Fruit fly (Drosophila melanogaster) whole organism, embryonic: ENCODE data around the gene CG6356.

Experiments
- CG10267 ChIP-seq: fragments of 200-800 bp; sonication (Bioruptor generic); optimal IDR thresholded peaks from 2 replicates; lab custom pipeline; 2018; ENCODE audit warnings: missing biosample characterization, mild to moderate bottlenecking, missing genetic modification characterization, moderate library complexity
- CG10565 ChIP-seq: fragments of 200-800 bp; sonication (Bioruptor generic); optimal IDR thresholded peaks from 3 replicates; lab custom pipeline; 2016; ENCODE audit warnings: missing biosample characterization, mild to moderate bottlenecking, missing genetic modification characterization
- CG12155 ChIP-seq: fragments of 200-800 bp; sonication (Bioruptor generic); optimal IDR thresholded peaks from 3 replicates; lab custom pipeline; 2016; ENCODE audit warnings: missing biosample characterization, missing genetic modification characterization
- CG1233 ChIP-seq: fragments of 200-800 bp; sonication (Bioruptor generic); optimal IDR thresholded peaks from 4 replicates; lab custom pipeline; 2018; ENCODE audit warnings: missing biosample characterization, mild to moderate bottlenecking, missing genetic modification characterization
- CG12391 ChIP-seq: fragments of 200-800 bp; sonication (Bioruptor generic); optimal IDR thresholded peaks from 3 replicates; lab custom pipeline; 2018; ENCODE audit warnings: missing biosample characterization, mild to moderate bottlenecking, missing genetic modification characterization, moderate library complexity
- CG12942 ChIP-seq: fragments of 200-800 bp; sonication (Bioruptor generic); optimal IDR thresholded peaks from 3 replicates; lab custom pipeline; 2016; ENCODE audit warnings: missing biosample characterization, missing genetic modification characterization
- CG13624 ChIP-seq: fragments of 200-800 bp; sonication (Bioruptor generic); optimal IDR thresholded peaks from 2 replicates; lab custom pipeline; 2016; ENCODE audit warnings: missing biosample characterization, missing genetic modification characterization
- CG1647 ChIP-seq: fragments of 200-800 bp; sonication (Bioruptor generic); optimal IDR thresholded peaks from 3 replicates; lab custom pipeline; 2016; ENCODE audit warnings: missing biosample characterization, missing genetic modification characterization
- CG18262 ChIP-seq: fragments of 200-800 bp; optimal IDR thresholded peaks from 3 replicates; lab custom pipeline; 2019; ENCODE audit warnings: missing biosample characterization, mild to moderate bottlenecking, missing genetic modification characterization, moderate library complexity
- CG1832 ChIP-seq: fragments of 200-800 bp; sonication (Bioruptor generic); optimal IDR thresholded peaks from 2 replicates; lab custom pipeline; 2017; ENCODE audit warnings: missing biosample characterization, mild to moderate bottlenecking, missing genetic modification characterization, inconsistent platforms
- CG2199 ChIP-seq: fragments of 200-800 bp; sonication (Bioruptor generic); IDR thresholded peaks from 3 replicates; pipeline ENCODE4 v1.3.6; 2022; ENCODE audit warnings: missing biosample characterization, missing genetic modification characterization
- CG30020 ChIP-seq: fragments of 200-800 bp; optimal IDR thresholded peaks from 2 replicates; lab custom pipeline; 2019; ENCODE audit warnings: missing biosample characterization, mild to moderate bottlenecking, missing genetic modification characterization, moderate library complexity
- CG32767 ChIP-seq: fragments of 200-800 bp; sonication (Bioruptor generic); IDR thresholded peaks from 2 replicates; pipeline ENCODE4 v1.3.6; 2022; ENCODE audit warnings: missing biosample characterization, missing genetic modification characterization
- CG34422 ChIP-seq: fragments of 200-800 bp; sonication (Bioruptor generic); IDR thresholded peaks from 3 replicates; pipeline ENCODE4 v1.3.6; 2022; ENCODE audit warnings: missing biosample characterization, missing genetic modification characterization
- CG4282 ChIP-seq: fragments of 200-800 bp; sonication (Bioruptor generic); optimal IDR thresholded peaks from 2 replicates; lab custom pipeline; 2016; ENCODE audit warnings: missing biosample characterization, missing genetic modification characterization
- CG4404 ChIP-seq: fragments of 200-800 bp; sonication (Bioruptor generic); IDR thresholded peaks from 2 replicates; pipeline ENCODE4 v1.3.6; 2022; ENCODE audit warnings: missing biosample characterization, missing genetic modification characterization
- CG5180 ChIP-seq: fragments of 200-800 bp; sonication (Bioruptor generic); optimal IDR thresholded peaks from 3 replicates; lab custom pipeline; 2017; ENCODE audit warnings: missing biosample characterization, missing genetic modification characterization, mild to moderate bottlenecking, moderate library complexity, missing genetic modification reagents
- CG7357 ChIP-seq: fragments of 200-800 bp; sonication (Bioruptor generic); IDR thresholded peaks from 3 replicates; pipeline ENCODE4 v1.3.6; 2022; ENCODE audit warnings: missing biosample characterization, missing genetic modification characterization
- CG7745 ChIP-seq: fragments of 200-800 bp; sonication (Bioruptor generic); optimal IDR thresholded peaks from 2 replicates; lab custom pipeline; 2018; ENCODE audit warnings: missing biosample characterization, mild to moderate bottlenecking, missing genetic modification characterization, moderate library complexity
- CG8359 ChIP-seq: fragments of 200-800 bp; sonication (Bioruptor generic); optimal IDR thresholded peaks from 2 replicates; lab custom pipeline; 2017; ENCODE audit warnings: missing biosample characterization, mild to moderate bottlenecking, missing genetic modification characterization, borderline replicate concordance
- CG8924 ChIP-seq: fragments of 200-800 bp; optimal IDR thresholded peaks from 3 replicates; lab custom pipeline; 2019; ENCODE audit warnings: missing biosample characterization, mild to moderate bottlenecking, missing genetic modification characterization, moderate library complexity
- CG9876 ChIP-seq: fragments of 200-800 bp; sonication (Bioruptor generic); optimal IDR thresholded peaks from 2 replicates; lab custom pipeline; 2016; ENCODE audit warnings: missing biosample characterization, missing genetic modification characterization
- Dad ChIP-seq: fragments of 200-800 bp; sonication (Bioruptor generic); optimal IDR thresholded peaks from 3 replicates; lab custom pipeline; 2016; ENCODE audit warnings: missing biosample characterization, missing genetic modification characterization
- E2f1 ChIP-seq: fragments of 200-800 bp; sonication (Bioruptor generic); IDR thresholded peaks from 2 replicates; pipeline ENCODE4 v1.3.6; 2022; ENCODE audit warnings: missing biosample characterization, missing genetic modification characterization
- HHEX ChIP-seq: fragments of 200-800 bp; sonication (Bioruptor generic); optimal IDR thresholded peaks from 3 replicates; lab custom pipeline; 2017; ENCODE audit warnings: missing biosample characterization, mild to moderate bottlenecking, missing genetic modification characterization, missing genetic modification reagents
- Hr78 ChIP-seq, 2 experiments: fragments of 200-800 bp in 1 of 2; fragments of >200 bp in 1 of 2; sonication (Bioruptor generic) in 1 of 2; optimal IDR thresholded peaks; 2 replicates each; lab custom pipeline; 2017 to 2019; ENCODE audit warnings: missing biosample characterization in 2 of 2, missing genetic modification characterization in 2 of 2, mild to moderate bottlenecking in 1 of 2, moderate library complexity in 1 of 2
- Hsf ChIP-seq: fragments of 200-800 bp; sonication (Bioruptor generic); optimal IDR thresholded peaks from 3 replicates; lab custom pipeline; 2016; ENCODE audit warnings: missing biosample characterization, missing genetic modification characterization
- Lhr ChIP-seq: fragments of 200-800 bp; sonication (Bioruptor generic); optimal IDR thresholded peaks from 3 replicates; lab custom pipeline; 2017; ENCODE audit warnings: mild to moderate bottlenecking, missing biosample characterization, missing genetic modification reagents, missing genetic modification characterization
- NC2β ChIP-seq: fragments of 200-800 bp; sonication (Bioruptor generic); optimal IDR thresholded peaks from 2 replicates; lab custom pipeline; 2016; ENCODE audit warnings: missing biosample characterization, missing genetic modification characterization
- PHDP ChIP-seq: fragments of 200-800 bp; sonication (Bioruptor generic); optimal IDR thresholded peaks from 3 replicates; lab custom pipeline; 2018; ENCODE audit warnings: missing biosample characterization, mild to moderate bottlenecking, missing genetic modification characterization, moderate library complexity
- Vsx1 ChIP-seq: fragments of 200-800 bp; sonication (Bioruptor generic); optimal IDR thresholded peaks from 2 replicates; lab custom pipeline; 2017; ENCODE audit warnings: missing biosample characterization, mild to moderate bottlenecking, missing genetic modification characterization, missing genetic modification reagents
- ap ChIP-seq: fragments of 200-800 bp; sonication (Bioruptor generic); IDR thresholded peaks from 2 replicates; pipeline ENCODE4 v1.3.6; 2022; ENCODE audit warnings: missing biosample characterization, missing genetic modification characterization
- bigmax ChIP-seq: fragments of 200-800 bp; sonication (Bioruptor generic); optimal IDR thresholded peaks from 2 replicates; lab custom pipeline; 2018; ENCODE audit warnings: missing biosample characterization, mild to moderate bottlenecking, missing genetic modification characterization
- chinmo ChIP-seq: fragments of 200-800 bp; sonication (Bioruptor generic); IDR thresholded peaks from 4 replicates; pipeline ENCODE4 v1.3.6; 2022; ENCODE audit warnings: missing biosample characterization, missing genetic modification characterization; ENCODE audit not compliant: partially characterized antibody
- danr ChIP-seq: fragments of 200-800 bp; sonication (Bioruptor generic); IDR thresholded peaks from 2 replicates; pipeline ENCODE4 v1.3.6; 2022; ENCODE audit warnings: missing biosample characterization, missing genetic modification characterization
- en ChIP-seq: fragments of 200-800 bp; sonication (Bioruptor generic); optimal IDR thresholded peaks from 2 replicates; lab custom pipeline; 2016; ENCODE audit warnings: missing biosample characterization, missing genetic modification characterization
- exex ChIP-seq: fragments of 200-800 bp; sonication (Bioruptor generic); optimal IDR thresholded peaks from 4 replicates; lab custom pipeline; 2018; ENCODE audit warnings: missing biosample characterization, mild to moderate bottlenecking, missing genetic modification characterization, moderate library complexity
- fd64A ChIP-seq: fragments of 200-800 bp; sonication (Bioruptor generic); optimal IDR thresholded peaks from 3 replicates; lab custom pipeline; 2018; ENCODE audit warnings: missing biosample characterization, mild to moderate bottlenecking, missing genetic modification characterization
- fru ChIP-seq: fragments of >200 bp; optimal IDR thresholded peaks from 2 replicates; lab custom pipeline; 2017
- gt ChIP-seq: fragments of 200-800 bp; sonication (Bioruptor generic); IDR thresholded peaks from 2 replicates; pipeline ENCODE4 v1.3.6; 2022; ENCODE audit warnings: missing biosample characterization, missing genetic modification characterization
- inv ChIP-seq: fragments of 200-800 bp; sonication (Bioruptor generic); IDR thresholded peaks from 2 replicates; pipeline ENCODE4 v1.3.6; 2022; ENCODE audit warnings: missing biosample characterization, missing genetic modification characterization; ENCODE audit not compliant: partially characterized antibody
- odd ChIP-seq: fragments of 200-800 bp; sonication (Bioruptor generic); optimal IDR thresholded peaks from 2 replicates; lab custom pipeline; 2017; ENCODE audit warnings: missing biosample characterization, mild to moderate bottlenecking, missing genetic modification characterization
- org-1 ChIP-seq: fragments of 200-800 bp; sonication (Bioruptor generic); optimal IDR thresholded peaks from 2 replicates; lab custom pipeline; 2017; ENCODE audit warnings: missing biosample characterization, missing genetic modification characterization
- shn ChIP-seq: fragments of 200-800 bp; sonication (Bioruptor generic); optimal IDR thresholded peaks from 3 replicates; lab custom pipeline; 2016; ENCODE audit warnings: missing biosample characterization, missing genetic modification characterization
- sima ChIP-seq: fragments of 200-800 bp; sonication (Bioruptor generic); optimal IDR thresholded peaks from 2 replicates; lab custom pipeline; 2016; ENCODE audit warnings: missing biosample characterization, missing genetic modification characterization
- sna ChIP-seq: fragments of 200-800 bp; sonication (Bioruptor generic); IDR thresholded peaks from 2 replicates; pipeline ENCODE4 v1.3.6; 2022; ENCODE audit warnings: missing biosample characterization, missing genetic modification characterization; ENCODE audit not compliant: partially characterized antibody
- tin ChIP-seq: fragments of 200-800 bp; sonication (Bioruptor generic); optimal IDR thresholded peaks from 3 replicates; lab custom pipeline; 2016; ENCODE audit warnings: missing biosample characterization, missing genetic modification characterization
- tup ChIP-seq: fragments of 200-800 bp; sonication (Bioruptor generic); optimal IDR thresholded peaks from 2 replicates; lab custom pipeline; 2016; ENCODE audit warnings: missing biosample characterization, mild to moderate bottlenecking, missing genetic modification characterization, moderate library complexity

Gene CG6356

dm6 chr3R:24295556-24296465 is 12.1 kb downstream of the CG6356 start (continued):
- TF ChIP-seq HHEX (GFP tag; lab: Kevin White, UChicago) (no peak), E2f1 (GFP tag; lab: Robert Waterston, UW) (peak; percentile 79), bigmax (GFP tag; lab: Kevin White, UChicago) (no peak), Hsf (GFP tag; lab: Kevin White, UChicago) (peak; percentile 84), CG4404 (GFP tag; lab: Robert Waterston, UW) (peak; percentile 84), CG12942 (GFP tag; lab: Kevin White, UChicago) (peak; percentile 58), CG1647 (GFP tag; lab: Kevin White, UChicago) (peak; percentile 40), CG18262 (tag; lab: Kevin White, UChicago) (peak; percentile 81), CG13624 (GFP tag; lab: Kevin White, UChicago) (peak; percentile 68), NC2β (peak; percentile 54), CG8924 (tag; lab: Kevin White, UChicago) (peak; percentile 80), CG7745 (tag; lab: Kevin White, UChicago) (no peak), gt (no peak), CG10267 (tag; lab: Kevin White, UChicago) (peak; percentile 69), exex (tag; lab: Kevin White, UChicago) (no peak), CG12391 (peak; percentile 80), CG32767 (GFP tag; lab: Robert Waterston, UW) (peak; percentile 72), CG9876 (GFP tag; lab: Kevin White, UChicago) (no peak), CG10565 (GFP tag; lab: Kevin White, UChicago) (no peak), shn (GFP tag; lab: Kevin White, UChicago) (peak; percentile 27), CG30020 (tag; lab: Kevin White, UChicago) (peak; percentile 27), CG34422 (GFP tag; lab: Robert Waterston, UW) (peak; percentile 91), ap (GFP tag; lab: Robert Waterston, UW) (peak; percentile 65; the same call in 1 of the 2 replicates), CG4282 (GFP tag; lab: Kevin White, UChicago) (no peak), Hr78 (GFP tag; optimal IDR thresholded peaks at IDR 0.05; lab: Kevin White, UChicago) (no peak), fd64A (no peak), sima (GFP tag; lab: Kevin White, UChicago) (no peak), tin (GFP tag; lab: Kevin White, UChicago) (peak; percentile 81), Dad (GFP tag; lab: Kevin White, UChicago) (peak; percentile 35), tup (GFP tag; lab: Kevin White, UChicago) (peak; percentile 61), CG12155 (peak; percentile 81), sna (GFP tag; lab: Robert Waterston, UW) (no peak), org-1 (GFP tag; lab: Kevin White, UChicago) (peak; percentile 64), CG8359 (GFP tag; lab: Kevin White, UChicago) (no peak), fru (lab: Kevin White, UChicago) (no peak), Lhr (peak; percentile 35), inv (GFP tag; lab: Robert Waterston, UW) (no peak), chinmo (peak; percentile 10; the same call in 1 of the 4 replicates), CG5180 (GFP tag; lab: Kevin White, UChicago) (no peak), CG7357 (peak; percentile 67; the same call in 2 of the 3 replicates), CG1832 (GFP tag; lab: Kevin White, UChicago) (peak; percentile 72), Vsx1 (GFP tag; lab: Kevin White, UChicago) (peak; percentile 70), PHDP (tag; lab: Kevin White, UChicago) (peak; percentile 78), en (GFP tag; lab: Kevin White, UChicago) (peak; percentile 34), CG1233 (GFP tag; lab: Kevin White, UChicago) (peak; percentile 72), danr (GFP tag; lab: Robert Waterston, UW) (peak; percentile 71), CG2199 (GFP tag; lab: Robert Waterston, UW) (no peak), odd (GFP tag; lab: Kevin White, UChicago) (peak; percentile 66)
